Fruit fly (Drosophila melanogaster) whole organism, embryonic: ENCODE measurements around the gene Kyat.

Experiments used
- Adf1 ChIP-seq: fragments of 200-800 bp; sonication (Bioruptor generic); IDR thresholded peaks from 2 replicates; pipeline ENCODE4 v1.3.6; 2022; ENCODE audit warnings: missing biosample characterization, missing genetic modification characterization
- Awh ChIP-seq: fragments of 200-800 bp; sonication (Bioruptor generic); IDR thresholded peaks from 2 replicates; pipeline ENCODE4, ENCODE4 v1.3.6; 2022; ENCODE audit warnings: missing biosample characterization, missing genetic modification characterization
- BtbVII ChIP-seq: fragments of 200-800 bp; sonication (Bioruptor generic); optimal IDR thresholded peaks from 3 replicates; lab custom pipeline; 2017; ENCODE audit warnings: missing biosample characterization, mild to moderate bottlenecking, missing genetic modification characterization
- CG1024 ChIP-seq: fragments of 200-800 bp; sonication (Bioruptor generic); IDR thresholded peaks from 2 replicates; pipeline ENCODE4 v1.3.6; 2022; ENCODE audit warnings: missing biosample characterization, missing genetic modification characterization
- CG10565 ChIP-seq: fragments of 200-800 bp; sonication (Bioruptor generic); optimal IDR thresholded peaks from 3 replicates; lab custom pipeline; 2016; ENCODE audit warnings: missing biosample characterization, mild to moderate bottlenecking, missing genetic modification characterization
- CG13894 ChIP-seq: fragments of 200-800 bp; sonication (Bioruptor generic); optimal IDR thresholded peaks from 3 replicates; lab custom pipeline; 2018; ENCODE audit warnings: missing biosample characterization, mild to moderate bottlenecking, missing genetic modification characterization, moderate library complexity
- CG14667 ChIP-seq: fragments of 200-800 bp; sonication (Bioruptor generic); IDR thresholded peaks from 2 replicates; pipeline ENCODE4 v1.3.6; 2022; ENCODE audit warnings: missing biosample characterization, missing genetic modification characterization
- CG14965 ChIP-seq: fragments of 200-800 bp; sonication (Bioruptor generic); optimal IDR thresholded peaks from 2 replicates; lab custom pipeline; 2016; ENCODE audit warnings: missing biosample characterization, missing genetic modification characterization, borderline replicate concordance
- CG15696 ChIP-seq: fragments of 200-800 bp; sonication (Bioruptor generic); optimal IDR thresholded peaks from 2 replicates; lab custom pipeline; 2019; ENCODE audit warnings: missing biosample characterization, mild to moderate bottlenecking, missing genetic modification characterization, moderate library complexity
- CG1603 ChIP-seq: fragments of 200-800 bp; sonication (Bioruptor generic); optimal IDR thresholded peaks from 2 replicates; lab custom pipeline; 2019; ENCODE audit warnings: missing biosample characterization, mild to moderate bottlenecking, missing genetic modification characterization, moderate library complexity
- CG16863 ChIP-seq: fragments of 200-800 bp; sonication (Bioruptor generic); optimal IDR thresholded peaks from 3 replicates; lab custom pipeline; 2016; ENCODE audit warnings: missing biosample characterization, missing genetic modification characterization
- CG17186 ChIP-seq: fragments of 200-800 bp; sonication (Bioruptor generic); optimal IDR thresholded peaks from 3 replicates; lab custom pipeline; 2017; ENCODE audit warnings: missing biosample characterization, missing genetic modification reagents, missing genetic modification characterization
- CG17912 ChIP-seq: fragments of 200-800 bp; sonication (Bioruptor generic); optimal IDR thresholded peaks from 2 replicates; lab custom pipeline; 2018; ENCODE audit warnings: missing biosample characterization, mild to moderate bottlenecking, missing genetic modification characterization
- CG18262 ChIP-seq: fragments of 200-800 bp; optimal IDR thresholded peaks from 3 replicates; lab custom pipeline; 2019; ENCODE audit warnings: missing biosample characterization, mild to moderate bottlenecking, missing genetic modification characterization, moderate library complexity
- CG30403 ChIP-seq: fragments of 200-800 bp; sonication (Bioruptor generic); optimal IDR thresholded peaks from 3 replicates; lab custom pipeline; 2016; ENCODE audit warnings: missing biosample characterization, missing genetic modification characterization
- CG31388 ChIP-seq: fragments of 200-800 bp; sonication (Bioruptor generic); optimal IDR thresholded peaks from 2 replicates; lab custom pipeline; 2016; ENCODE audit warnings: missing biosample characterization, missing genetic modification characterization
- CG3407 ChIP-seq: fragments of 200-800 bp; sonication (Bioruptor generic); optimal IDR thresholded peaks from 2 replicates; lab custom pipeline; 2018; ENCODE audit warnings: missing biosample characterization, mild to moderate bottlenecking, missing genetic modification characterization
- CG6654 ChIP-seq: fragments of 200-800 bp; sonication (Bioruptor generic); optimal IDR thresholded peaks from 2 replicates; lab custom pipeline; 2017; ENCODE audit warnings: missing biosample characterization, mild to moderate bottlenecking, missing genetic modification characterization
- CG6765 ChIP-seq: fragments of 200-800 bp; sonication (Bioruptor generic); optimal IDR thresholded peaks from 3 replicates; lab custom pipeline; 2017; ENCODE audit warnings: missing biosample characterization, mild to moderate bottlenecking, missing genetic modification characterization
- CG7745 ChIP-seq: fragments of 200-800 bp; sonication (Bioruptor generic); optimal IDR thresholded peaks from 2 replicates; lab custom pipeline; 2018; ENCODE audit warnings: missing biosample characterization, mild to moderate bottlenecking, missing genetic modification characterization, moderate library complexity
- CG7987 ChIP-seq: fragments of 200-800 bp; sonication (Bioruptor generic); optimal IDR thresholded peaks from 2 replicates; lab custom pipeline; 2018; ENCODE audit warnings: missing biosample characterization, mild to moderate bottlenecking, missing genetic modification characterization, moderate library complexity
- CG9609 ChIP-seq: fragments of 200-800 bp; sonication (Bioruptor generic); optimal IDR thresholded peaks from 3 replicates; lab custom pipeline; 2016; ENCODE audit warnings: missing biosample characterization, missing genetic modification characterization
- CG9797 ChIP-seq: fragments of 200-800 bp; sonication (Bioruptor generic); optimal IDR thresholded peaks from 3 replicates; lab custom pipeline; 2018; ENCODE audit warnings: missing biosample characterization, mild to moderate bottlenecking, missing genetic modification characterization
- D19A ChIP-seq: fragments of 200-800 bp; optimal IDR thresholded peaks from 3 replicates; lab custom pipeline; 2019; ENCODE audit warnings: missing biosample characterization, mild to moderate bottlenecking, missing genetic modification characterization, moderate library complexity
- Dek ChIP-seq: fragments of 200-800 bp; sonication (Bioruptor generic); optimal IDR thresholded peaks from 3 replicates; lab custom pipeline; 2019; ENCODE audit warnings: missing biosample characterization, mild to moderate bottlenecking, missing genetic modification characterization, moderate library complexity
- Dref ChIP-seq: fragments of 200-800 bp; sonication (Bioruptor generic); IDR thresholded peaks from 2 replicates; pipeline ENCODE4 v1.3.6; 2022; ENCODE audit warnings: missing biosample characterization, missing genetic modification characterization
- HmgZ ChIP-seq: fragments of 200-800 bp; sonication (Bioruptor generic); optimal IDR thresholded peaks from 2 replicates; lab custom pipeline; 2018; ENCODE audit warnings: missing biosample characterization, mild to moderate bottlenecking, missing genetic modification characterization
- Meics ChIP-seq: fragments of 200-800 bp; sonication (Bioruptor generic); optimal IDR thresholded peaks from 2 replicates; lab custom pipeline; 2017; ENCODE audit warnings: missing biosample characterization, mild to moderate bottlenecking, missing genetic modification characterization
- Nf-YA ChIP-seq: fragments of 200-800 bp; sonication (Bioruptor generic); IDR thresholded peaks from 2 replicates; pipeline ENCODE4 v1.3.6; 2022; ENCODE audit warnings: missing biosample characterization, missing genetic modification characterization
- NfI ChIP-seq: fragments of 200-800 bp; sonication (Bioruptor generic); optimal IDR thresholded peaks from 3 replicates; lab custom pipeline; 2018; ENCODE audit warnings: missing biosample characterization, mild to moderate bottlenecking, missing genetic modification characterization, moderate library complexity
- Oli ChIP-seq: fragments of 200-800 bp; sonication (Bioruptor generic); optimal IDR thresholded peaks from 2 replicates; lab custom pipeline; 2018; ENCODE audit warnings: missing biosample characterization, mild to moderate bottlenecking, missing genetic modification characterization, moderate library complexity
- Sox102F ChIP-seq: fragments of 200-800 bp; sonication (Bioruptor generic); optimal IDR thresholded peaks from 2 replicates; lab custom pipeline; 2018; ENCODE audit warnings: missing biosample characterization, mild to moderate bottlenecking, missing genetic modification characterization, moderate library complexity
- Vsx1 ChIP-seq: fragments of 200-800 bp; sonication (Bioruptor generic); optimal IDR thresholded peaks from 2 replicates; lab custom pipeline; 2017; ENCODE audit warnings: missing biosample characterization, mild to moderate bottlenecking, missing genetic modification characterization, missing genetic modification reagents
- abd-A ChIP-seq: fragments of 200-800 bp; sonication (Bioruptor generic); optimal IDR thresholded peaks from 3 replicates; lab custom pipeline; 2019; ENCODE audit warnings: missing biosample characterization, mild to moderate bottlenecking, missing genetic modification characterization, moderate library complexity
- chinmo ChIP-seq: fragments of 200-800 bp; sonication (Bioruptor generic); IDR thresholded peaks from 4 replicates; pipeline ENCODE4 v1.3.6; 2022; ENCODE audit warnings: missing biosample characterization, missing genetic modification characterization; ENCODE audit not compliant: partially characterized antibody
- chm ChIP-seq: fragments of 200-800 bp; sonication (Bioruptor generic); IDR thresholded peaks from 2 replicates; pipeline ENCODE4 v1.3.6; 2022; ENCODE audit warnings: missing biosample characterization, missing genetic modification characterization
- croc ChIP-seq: fragments of 200-800 bp; sonication (Bioruptor generic); conservative IDR thresholded peaks from 3 replicates; pipeline ENCODE4 v1.3.6; 2022; ENCODE audit warnings: missing biosample characterization, missing genetic modification characterization
- en ChIP-seq: fragments of 200-800 bp; sonication (Bioruptor generic); optimal IDR thresholded peaks from 2 replicates; lab custom pipeline; 2016; ENCODE audit warnings: missing biosample characterization, missing genetic modification characterization
- esg ChIP-seq: fragments of 200-800 bp; sonication (Bioruptor generic); conservative IDR thresholded peaks from 2 replicates; pipeline ENCODE4 v1.3.6; 2022; ENCODE audit warnings: missing biosample characterization, missing genetic modification characterization
- gem ChIP-seq: fragments of 200-800 bp; sonication (Bioruptor generic); optimal IDR thresholded peaks from 2 replicates; lab custom pipeline; 2019; ENCODE audit warnings: missing biosample characterization, mild to moderate bottlenecking, missing genetic modification characterization, moderate library complexity
- pan ChIP-seq, 4 experiments: fragments of >200 bp in 3 of 4; fragments of 200-800 bp in 1 of 4; sonication (Bioruptor generic) in 1 of 4; optimal IDR thresholded peaks in 3 of 4; IDR thresholded peaks in 1 of 4; 2 replicates each; pipeline versions ENCODE4 v1.3.6 to Lab custom; 2017 to 2022; ENCODE audit warnings: missing biosample characterization in 2 of 4, missing genetic modification characterization in 2 of 4, mixed read lengths in 1 of 4
- pho ChIP-seq: fragments of 200-800 bp; sonication (Bioruptor generic); optimal IDR thresholded peaks from 2 replicates; lab custom pipeline; 2016; ENCODE audit warnings: missing biosample characterization, missing genetic modification characterization
- sens-2 ChIP-seq: fragments of 200-800 bp; sonication (Bioruptor generic); IDR thresholded peaks from 2 replicates; pipeline ENCODE4 v1.3.6; 2022; ENCODE audit warnings: missing biosample characterization, missing genetic modification characterization
- shn ChIP-seq: fragments of 200-800 bp; sonication (Bioruptor generic); optimal IDR thresholded peaks from 3 replicates; lab custom pipeline; 2016; ENCODE audit warnings: missing biosample characterization, missing genetic modification characterization
- stc ChIP-seq: fragments of 200-800 bp; sonication (Bioruptor generic); IDR thresholded peaks from 2 replicates; pipeline ENCODE4 v1.3.6; 2022; ENCODE audit warnings: missing biosample characterization, missing genetic modification characterization
- unc-4 ChIP-seq: fragments of 200-800 bp; sonication (Bioruptor generic); IDR thresholded peaks from 2 replicates; pipeline ENCODE4 v1.3.6; 2022; ENCODE audit warnings: missing biosample characterization, missing genetic modification characterization; ENCODE audit not compliant: partially characterized antibody
- vvl ChIP-seq: fragments of 200-800 bp; sonication (Bioruptor generic); IDR thresholded peaks from 2 replicates; pipeline ENCODE4 v1.3.6; 2022; ENCODE audit warnings: missing biosample characterization, missing genetic modification characterization
- wek ChIP-seq: fragments of 200-800 bp; sonication (Bioruptor generic); optimal IDR thresholded peaks from 3 replicates; lab custom pipeline; 2018; ENCODE audit warnings: missing biosample characterization, mild to moderate bottlenecking, missing genetic modification characterization, moderate library complexity

Gene Kyat

DNA sequence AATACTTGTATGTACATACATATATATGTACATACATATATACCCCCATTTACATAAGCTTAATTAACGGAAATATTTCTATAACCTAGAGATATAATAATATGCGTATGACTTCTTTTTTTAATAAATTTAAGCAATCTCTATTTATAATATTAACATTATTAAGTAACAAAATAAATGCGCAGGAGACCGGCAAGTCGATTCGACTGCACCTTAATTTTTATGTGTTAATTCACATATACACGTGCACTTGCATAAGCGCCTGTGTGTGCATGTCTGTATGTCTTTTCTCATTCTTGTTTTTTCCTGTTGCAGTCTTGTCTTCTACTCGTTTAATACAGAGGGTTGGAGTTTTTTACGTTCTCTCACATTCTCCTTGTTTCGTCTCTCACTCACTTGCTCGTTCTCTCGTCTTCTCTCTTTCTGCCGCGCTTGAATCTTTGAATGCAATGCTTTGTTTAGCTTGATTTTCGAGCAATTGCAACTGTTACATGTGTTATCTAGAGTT, 42.1 kb downstream of the Kyat start (continued):
- TF ChIP-seq CG6765 (GFP tag; lab: Kevin White, UChicago) (no peak), shn (no peak), CG1603 (tag; lab: Kevin White, UChicago) (peak; percentile 65), Sox102F (GFP tag; lab: Kevin White, UChicago) (peak; percentile 96), CG30403 (GFP tag; lab: Kevin White, UChicago) (peak; percentile 93), D19A (tag; lab: Kevin White, UChicago) (peak; percentile 96), vvl (GFP tag; lab: Robert Waterston, UW) (peak; percentile 96), CG1024 (GFP tag; lab: Robert Waterston, UW) (peak; percentile 80), CG15696 (tag; lab: Kevin White, UChicago) (peak; percentile 96), CG6654 (GFP tag; lab: Kevin White, UChicago) (peak; percentile 86), CG9797 (GFP tag; lab: Kevin White, UChicago) (peak; percentile 28), chm (peak; percentile 93), CG16863 (peak; percentile 48), NfI (GFP tag; lab: Kevin White, UChicago) (peak; percentile 81), Dek (peak; percentile 67), gem (peak; percentile 98), CG7987 (GFP tag; lab: Kevin White, UChicago) (peak; percentile 68), sens-2 (peak; percentile 81), Adf1 (GFP tag; lab: Robert Waterston, UW) (no peak), Oli (tag; lab: Kevin White, UChicago) (peak; percentile 95), Vsx1 (peak; percentile 89), Meics (peak; percentile 66), CG31388 (GFP tag; lab: Kevin White, UChicago) (peak; percentile 49), CG17186 (GFP tag; lab: Kevin White, UChicago) (peak; percentile 58)

DNA sequence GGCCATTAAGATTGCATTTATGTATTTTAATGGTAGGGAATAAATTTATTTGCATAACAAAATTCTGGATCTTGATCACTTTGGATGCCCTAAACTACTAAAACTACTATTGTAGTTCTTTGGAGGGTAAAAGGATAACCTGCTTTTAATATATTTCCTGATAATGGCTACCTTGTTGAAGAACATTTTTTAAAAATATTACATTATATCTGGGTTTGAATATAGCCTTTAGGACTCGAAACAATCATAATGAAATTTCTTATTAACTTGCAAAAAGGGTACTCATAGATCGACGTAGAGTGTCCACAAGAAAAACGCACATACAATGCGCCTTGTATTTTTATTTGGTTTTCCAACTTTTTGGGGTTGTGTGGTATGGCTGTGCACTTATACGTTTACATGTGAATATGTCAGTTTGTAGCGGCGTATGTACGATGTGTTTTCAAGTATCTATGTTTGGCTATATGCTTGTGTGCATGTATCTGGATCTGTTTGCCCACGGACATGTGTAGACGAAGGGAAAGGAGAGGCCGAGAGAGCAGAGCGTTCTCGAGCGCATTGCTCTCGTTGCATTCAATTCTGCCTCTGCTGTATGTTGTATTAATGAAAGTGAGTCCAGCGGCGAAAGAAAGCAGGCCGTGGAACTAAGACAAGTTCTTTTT, 42.8 kb downstream of the Kyat start:
- TF ChIP-seq CG9609 (GFP tag; lab: Kevin White, UChicago) (peak; percentile 20), BtbVII (GFP tag; lab: Kevin White, UChicago) (peak; percentile 49), CG10565 (GFP tag; lab: Kevin White, UChicago) (peak; percentile 29), esg (GFP tag; lab: Robert Waterston, UW) (peak; percentile 28; the same call in 1 of the 2 replicates), CG18262 (tag; lab: Kevin White, UChicago) (peak; percentile 95), HmgZ (no peak), Dref (GFP tag; lab: Robert Waterston, UW) (no peak), croc (GFP tag; lab: Robert Waterston, UW) (peak; percentile 86), Awh (peak; percentile 43; the same call in 1 of the 2 replicates), CG14667 (GFP tag; lab: Robert Waterston, UW) (no peak), chinmo (GFP tag; lab: Robert Waterston, UW) (0 out of 4 replicates have a peak, but pooled peaks have one; percentile 22), pan (optimal IDR thresholded peaks at IDR 0.05; lab: Kevin White, UChicago) (no peak), pan (GFP tag; optimal IDR thresholded peaks at IDR 0.05 in 1 of 2, IDR thresholded peaks at IDR 0.05 in 1 of 2) (peak in 1 of 2 experiments; percentile 50), en (GFP tag; lab: Kevin White, UChicago) (peak; percentile 39), CG7745 (no peak), CG13894 (tag; lab: Kevin White, UChicago) (no peak), pho (GFP tag; lab: Kevin White, UChicago) (no peak), CG15696 (tag; lab: Kevin White, UChicago) (peak; percentile 86), unc-4 (GFP tag; lab: Robert Waterston, UW) (no peak), CG17912 (no peak), Nf-YA (GFP tag; lab: Robert Waterston, UW) (no peak), CG14965 (GFP tag; lab: Kevin White, UChicago) (no peak), wek (GFP tag; lab: Kevin White, UChicago) (peak; percentile 16), CG3407 (GFP tag; lab: Kevin White, UChicago) (peak; percentile 71), stc (GFP tag; lab: Robert Waterston, UW) (peak; percentile 22; the same call in 1 of the 2 replicates), abd-A (tag; lab: Kevin White, UChicago) (no peak)
